Fruit fly (Drosophila melanogaster): ENCODE measurements around the gene D19A.

The D19A gene

DNA sequence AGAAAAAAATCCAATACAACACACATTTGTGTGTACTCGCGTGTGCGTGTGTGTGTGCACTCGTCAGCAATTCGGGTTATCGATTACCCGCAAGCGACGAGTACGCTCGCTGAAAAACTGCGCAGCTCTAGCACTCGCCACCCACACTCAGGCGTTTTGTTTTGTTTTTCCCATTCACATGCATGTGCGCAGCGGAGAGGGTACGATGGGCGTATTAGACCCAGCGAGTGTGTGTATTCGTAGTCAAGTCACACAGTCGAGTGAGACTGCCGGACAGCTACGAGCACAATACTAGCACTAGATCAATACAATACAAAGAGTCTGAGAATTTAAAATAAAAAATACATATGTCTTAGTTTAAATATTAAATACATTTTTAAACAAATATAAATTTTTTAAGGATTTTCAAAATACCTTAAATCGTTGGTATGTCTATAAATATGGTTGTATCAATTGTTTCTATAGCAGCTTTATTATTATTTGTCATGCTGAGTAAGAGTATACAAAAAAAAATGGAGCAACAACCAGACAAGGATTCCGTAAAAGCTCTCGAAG lies 4.0 kb downstream of the D19A start, which contains the start of the genes D19B and CG43293 (continued):
- TF ChIP-seq zen2 (GFP tag; IDR thresholded peaks at IDR 0.05; ENCODE audit: partially characterized antibody) (peak; percentile 5; the same call in 1 of the 3 replicates), sima (GFP tag; optimal IDR thresholded peaks at IDR 0.05) (peak; percentile 23), chn (GFP tag; optimal IDR thresholded peaks at IDR 0.05) (peak; percentile 96), emc (GFP tag; optimal IDR thresholded peaks at IDR 0.05) (peak; percentile 31), CG15601 (tag; optimal IDR thresholded peaks at IDR 0.05) (peak; percentile 73), Ravus (GFP tag; IDR thresholded peaks at IDR 0.05) (peak; percentile 61), CG34224 (GFP tag; IDR thresholded peaks at IDR 0.05; ENCODE audit: partially characterized antibody) (peak; percentile 53; the same call in 2 of the 3 replicates), Hr39 (optimal IDR thresholded peaks at IDR 0.05) (no peak), scrt (GFP tag; optimal IDR thresholded peaks at IDR 0.05) (peak; percentile 73), Kr (GFP tag; optimal IDR thresholded peaks at IDR 0.05) (no peak), ken (GFP tag; IDR thresholded peaks at IDR 0.05) (peak; percentile 90), CG10147 (GFP tag; optimal IDR thresholded peaks at IDR 0.05) (peak; percentile 70), Hsf (GFP tag; optimal IDR thresholded peaks at IDR 0.05) (peak; percentile 86), NC2β (GFP tag; optimal IDR thresholded peaks at IDR 0.05) (peak; percentile 78), CG18764 (GFP tag; optimal IDR thresholded peaks at IDR 0.05) (peak; percentile 85), CG17328 (GFP tag; IDR thresholded peaks at IDR 0.05) (peak; percentile 92), ssp (GFP tag; IDR thresholded peaks at IDR 0.05) (peak; percentile 60), fd96Cb (tag; optimal IDR thresholded peaks at IDR 0.05) (peak; percentile 83), CG34376 (GFP tag; optimal IDR thresholded peaks at IDR 0.05) (peak; percentile 69), zfh2 (GFP tag; optimal IDR thresholded peaks at IDR 0.05) (peak; percentile 86), Hr3 (GFP tag; optimal IDR thresholded peaks at IDR 0.05) (peak; percentile 89), CG12219 (GFP tag; optimal IDR thresholded peaks at IDR 0.05) (peak; percentile 84), croc (GFP tag; conservative IDR thresholded peaks at IDR 0.05) (peak; percentile 61; the same call in 2 of the 3 replicates), CG9932 (GFP tag; IDR thresholded peaks at IDR 0.05) (peak; percentile 95), hkb (optimal IDR thresholded peaks at IDR 0.05) (no peak), hkb (GFP tag; IDR thresholded peaks at IDR 0.05) (peak; percentile 91), CG8089 (GFP tag; optimal IDR thresholded peaks at IDR 0.05) (peak; percentile 66), gro (GFP tag; optimal IDR thresholded peaks at IDR 0.05) (peak; percentile 91), NfI (GFP tag; optimal IDR thresholded peaks at IDR 0.05) (peak; percentile 91), chif (GFP tag; optimal IDR thresholded peaks at IDR 0.05) (peak; percentile 80 to 87), CG4360 (GFP tag; IDR thresholded peaks at IDR 0.05) (peak; percentile 58; the same call in 1 of the 2 replicates), sd (tag; optimal IDR thresholded peaks at IDR 0.05) (peak; percentile 75), nerfin-1 (tag; optimal IDR thresholded peaks at IDR 0.05) (peak; percentile 58), HLH54F (GFP tag; optimal IDR thresholded peaks at IDR 0.05) (peak; percentile 91), H2.0 (GFP tag; IDR thresholded peaks at IDR 0.05) (peak; percentile 93), lmd (GFP tag; IDR thresholded peaks at IDR 0.05) (peak; percentile 93), CG2678 (tag; optimal IDR thresholded peaks at IDR 0.05) (peak; percentile 90), Elba2 (GFP tag; optimal IDR thresholded peaks at IDR 0.05) (peak; percentile 62), klu (GFP tag; IDR thresholded peaks at IDR 0.05) (peak; percentile 92), Asciz (GFP tag; optimal IDR thresholded peaks at IDR 0.05) (peak; percentile 80), CG1233 (GFP tag; optimal IDR thresholded peaks at IDR 0.05) (peak; percentile 90), Nf-YB (GFP tag; optimal IDR thresholded peaks at IDR 0.05) (peak; percentile 69)

DNA sequence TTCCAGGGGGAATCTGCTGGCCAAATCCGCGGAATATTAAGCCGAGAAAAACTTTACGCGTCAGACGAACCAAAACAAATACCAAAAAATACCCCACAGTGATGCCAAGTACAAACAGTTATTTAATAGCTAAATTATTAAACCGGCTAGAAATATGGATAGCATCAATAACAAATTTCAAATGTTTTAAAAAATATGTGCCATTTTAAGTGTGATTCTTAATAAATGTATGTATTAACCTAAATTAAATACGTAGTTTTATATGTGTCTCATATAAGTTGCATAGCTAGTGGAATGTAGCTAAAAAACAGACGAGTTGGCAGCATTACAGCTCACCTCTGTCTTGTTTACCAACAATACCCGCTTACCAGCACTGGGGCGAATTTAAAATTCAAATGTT lies 7.1 kb downstream of the D19A start, which contains the start of gene CG10274:
CG10274 (minus strand) TSS at position 54 of the 400 bp plus-strand sequence.
- TF ChIP-seq HmgD (GFP tag; optimal IDR thresholded peaks at IDR 0.05): peak; percentile 6
- TF ChIP-seq CG18619 (GFP tag; optimal IDR thresholded peaks at IDR 0.05): peak; percentile 77
- TF ChIP-seq CG3726 (GFP tag; IDR thresholded peaks at IDR 0.05): no peak
- TF ChIP-seq CG15073 (GFP tag; optimal IDR thresholded peaks at IDR 0.05): no peak
- peak; percentile 47 for TF ChIP-seq emc (GFP tag; optimal IDR thresholded peaks at IDR 0.05)
- no peak; the same call in 1 of the 2 replicates for TF ChIP-seq gsb (GFP tag; IDR thresholded peaks at IDR 0.05)
- no peak for TF ChIP-seq CG13894 (tag; optimal IDR thresholded peaks at IDR 0.05)
- no peak for TF ChIP-seq scrt (GFP tag; optimal IDR thresholded peaks at IDR 0.05)
- TF ChIP-seq Gug (GFP tag; IDR thresholded peaks at IDR 0.05): peak; percentile 65; the same call in 3 of the 4 replicates
- no peak for TF ChIP-seq CG11398 (GFP tag; optimal IDR thresholded peaks at IDR 0.05)
- no peak for TF ChIP-seq CG15601 (tag; optimal IDR thresholded peaks at IDR 0.05)
- no peak for TF ChIP-seq onecut (GFP tag; IDR thresholded peaks at IDR 0.05)
- TF ChIP-seq CG30020 (tag; optimal IDR thresholded peaks at IDR 0.05): peak; percentile 79
- TF ChIP-seq twi (tag; optimal IDR thresholded peaks at IDR 0.05): peak; percentile 70
